Fruit fly (Drosophila melanogaster) S2 (cell line): Measurements from ENCODE around the gene pim.

ENCODE experiments used
- CG8478 ChIP-seq: fragments of >200 bp; optimal IDR thresholded peaks from 2 replicates; lab custom pipeline; 2018
- CTCF ChIP-seq, 2 experiments: fragments of >200 bp; optimal IDR thresholded peaks; 2 replicates each; lab custom pipeline; 2018

pim gene

DNA sequence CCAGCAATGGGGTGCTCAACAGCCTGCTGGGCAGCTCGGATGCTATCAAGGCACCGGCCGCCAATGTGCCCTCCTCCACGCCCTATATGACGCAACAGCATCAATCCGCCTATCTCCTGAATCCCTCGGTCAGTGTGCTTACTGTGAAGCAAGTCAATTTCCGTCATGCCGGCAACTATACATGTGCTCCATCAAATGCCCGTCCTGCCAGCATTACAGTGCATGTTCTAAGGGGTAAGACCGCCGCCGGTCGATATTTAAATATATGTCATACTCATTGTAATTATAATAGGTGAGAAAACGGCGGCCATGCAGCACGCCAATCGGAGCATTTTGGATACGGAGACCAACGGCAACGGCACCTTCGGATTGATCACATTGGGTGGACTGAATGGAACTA, 15.8 kb downstream of the pim start:
- TF ChIP-seq CG8478 (lab: Kevin White, UChicago), result no peak
- no peak for TF ChIP-seq CTCF (optimal IDR thresholded peaks at IDR 0.05; lab: Kevin White, UChicago)

DNA sequence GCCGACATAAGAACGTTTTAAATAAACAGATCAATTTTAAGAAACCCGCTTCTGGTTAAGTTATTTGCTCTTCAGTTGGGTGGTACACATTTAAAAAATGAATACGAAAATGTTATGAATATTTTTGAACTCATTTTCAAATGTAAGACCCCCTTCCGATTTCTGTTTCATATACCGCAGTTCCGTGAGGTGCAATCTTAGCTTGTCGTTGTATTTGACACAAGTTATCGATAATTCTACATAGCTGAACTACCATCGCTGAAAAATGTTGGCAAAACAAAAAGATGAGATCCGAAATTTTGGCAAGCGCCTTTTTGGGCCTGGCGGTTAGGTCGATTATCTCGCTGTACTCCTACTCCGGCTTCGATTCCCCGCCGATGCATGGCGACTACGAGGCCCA, 17.1 kb downstream of the pim start, which contains the start of gene gny:
gny (plus strand) TSS at position 239 of the 400 bp plus-strand sequence.
- no peak for TF ChIP-seq CG8478 (lab: Kevin White, UChicago)
- peak; percentile 12 to 32 for TF ChIP-seq CTCF (optimal IDR thresholded peaks at IDR 0.05; lab: Kevin White, UChicago)

DNA sequence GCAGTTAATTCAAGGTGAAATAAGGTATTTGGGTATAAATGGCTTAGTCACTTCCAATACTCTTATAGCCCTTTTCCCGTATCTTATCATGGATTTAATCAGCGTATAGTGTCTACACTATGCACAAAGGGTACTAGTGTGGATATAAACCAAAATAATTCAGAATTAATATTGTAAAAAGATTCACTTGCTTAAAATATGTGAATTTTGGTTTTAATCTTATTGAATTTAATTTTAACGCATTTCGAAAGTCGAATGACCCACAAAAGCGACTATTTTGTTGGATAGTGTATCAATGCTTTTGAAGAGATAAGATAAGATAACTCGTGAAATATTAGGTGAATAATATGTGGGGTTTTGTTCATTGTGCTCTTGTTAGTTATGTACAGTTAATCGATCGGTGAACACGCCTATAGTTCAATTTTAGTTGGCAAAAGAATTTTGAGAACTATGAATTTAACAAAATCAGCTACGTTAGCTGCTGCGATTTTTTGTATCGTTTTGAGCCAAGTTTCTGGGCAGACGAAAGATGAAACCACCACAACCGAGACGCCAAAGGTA, 19.2 kb downstream of the pim start, which contains the start of gene CG5096:
CG5096 (plus strand) TSS at position 374 of the 561 bp plus-strand sequence.
- no peak for TF ChIP-seq CG8478 (lab: Kevin White, UChicago)
- no peak for TF ChIP-seq CTCF (optimal IDR thresholded peaks at IDR 0.05; lab: Kevin White, UChicago)

dm6 chr2L:10386208-10386805, 23.5 kb downstream of the pim start, which contains the start of the genes Cdk1 and mRpS7:
TSS of gene Cdk1 (minus strand) at chr2L:10386262.
TSS of gene mRpS7 (plus strand) at chr2L:10386662.
- no peak for TF ChIP-seq CG8478 (lab: Kevin White, UChicago)
- no peak for TF ChIP-seq CTCF (optimal IDR thresholded peaks at IDR 0.05; lab: Kevin White, UChicago)

DNA sequence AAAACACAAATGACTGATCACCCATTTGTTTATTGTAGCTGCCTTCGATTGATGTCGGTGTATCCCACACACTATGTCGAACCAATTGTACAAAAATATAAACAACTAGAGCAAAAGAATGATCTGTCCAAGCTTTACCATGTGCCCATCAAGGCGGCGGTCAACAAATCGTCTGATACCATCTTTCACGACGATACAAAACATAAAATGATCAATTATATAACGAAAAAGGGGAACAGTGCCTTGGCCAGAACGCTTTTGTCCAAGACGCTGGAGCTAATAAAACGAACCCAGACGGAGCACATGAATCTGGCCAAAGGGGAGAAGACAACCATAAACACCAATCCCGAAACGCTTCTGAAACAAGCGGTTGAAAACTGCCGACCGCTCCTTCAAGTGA, 24.0 kb downstream of the pim start:
- no peak for TF ChIP-seq CTCF (optimal IDR thresholded peaks at IDR 0.05; lab: Kevin White, UChicago)

- TF ChIP-seq CTCF (optimal IDR thresholded peaks at IDR 0.05; lab: Kevin White, UChicago), result peak in 1 of 2 experiments; percentile 51
- TF ChIP-seq CG8478 (lab: Kevin White, UChicago), result no peak
Measured at dm6 chr2L:10387869-10388726, 25.3 kb downstream of the pim start, which contains the start of gene da. TSS of gene da (plus strand) at chr2L:10388105.

dm6 chr2L:10393467-10393866, 30.7 kb downstream of the pim start:
- TF ChIP-seq CTCF (optimal IDR thresholded peaks at IDR 0.05; lab: Kevin White, UChicago), result no peak
- no peak for TF ChIP-seq CG8478 (lab: Kevin White, UChicago)

DNA sequence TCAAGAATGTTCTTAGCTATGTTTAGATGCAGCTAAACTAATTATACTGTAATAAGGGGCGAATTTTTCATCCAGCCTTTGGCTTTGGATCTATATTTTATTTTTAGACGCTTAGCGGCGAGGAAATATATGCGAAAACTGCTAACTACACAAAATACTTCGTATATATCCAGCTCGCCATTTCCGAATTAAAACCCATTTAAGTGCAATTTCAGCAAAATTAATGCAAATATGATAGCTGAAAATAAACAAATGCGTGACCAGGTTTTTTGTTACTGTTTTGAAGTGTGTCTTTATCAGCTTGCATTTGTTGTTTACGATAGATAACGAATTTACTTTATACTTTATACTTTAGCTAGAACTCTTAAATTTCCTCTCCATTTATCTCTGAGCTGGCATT, 32.2 kb downstream of the pim start:
- TF ChIP-seq CG8478 (lab: Kevin White, UChicago) (no peak), CTCF (optimal IDR thresholded peaks at IDR 0.05; lab: Kevin White, UChicago) (no peak)

- TF ChIP-seq CG8478 (lab: Kevin White, UChicago) (no peak), CTCF (optimal IDR thresholded peaks at IDR 0.05; lab: Kevin White, UChicago) (no peak)
Measured at dm6 chr2L:10395642-10396487, 33.1 kb downstream of the pim start, which contains the start of gene Mdh1. TSS of gene Mdh1 (minus strand) at chr2L:10396332.

dm6 chr2L:10396488-10396824, 33.7 kb downstream of the pim start, which contains the start of gene Cnot4:
TSS of gene Cnot4 (plus strand) at chr2L:10396716.
- TF ChIP-seq CTCF (optimal IDR thresholded peaks at IDR 0.05; lab: Kevin White, UChicago) (no peak), CG8478 (lab: Kevin White, UChicago) (no peak)

- TF ChIP-seq CTCF (optimal IDR thresholded peaks at IDR 0.05; lab: Kevin White, UChicago) (no peak), CG8478 (lab: Kevin White, UChicago) (no peak)
Measured at dm6 chr2L:10396877-10397587, 34.2 kb downstream of the pim start.

- TF ChIP-seq CTCF (optimal IDR thresholded peaks at IDR 0.05; lab: Kevin White, UChicago) (no peak), CG8478 (lab: Kevin White, UChicago) (no peak)
Measured at dm6 chr2L:10403803-10404315, 41.1 kb downstream of the pim start.

dm6 chr2L:10405008-10405654, 42.3 kb downstream of the pim start, which contains the start of the genes CG17768, LSm-4 and Ir31a:
TSS of gene CG17768 (minus strand) at chr2L:10405203.
TSS of gene LSm-4 (minus strand) at chr2L:10405203.
TSS of gene Ir31a (plus strand) at chr2L:10405565.
- no peak for TF ChIP-seq CG8478 (lab: Kevin White, UChicago)
- no peak for TF ChIP-seq CTCF (optimal IDR thresholded peaks at IDR 0.05; lab: Kevin White, UChicago)
